Fruit fly (Drosophila melanogaster) whole organism: ENCODE data around the gene Vps26.
A peak's percentile ranks its signal among the peaks of the same experiment; 100 is the strongest.

ENCODE experiments used
- CG8478 ChIP-seq: fragments of >200 bp; optimal IDR thresholded peaks from 2 replicates; lab custom pipeline; 2018; ENCODE audit warnings: inconsistent platforms
- Dll ChIP-seq: fragments of >200 bp; optimal IDR thresholded peaks from 2 replicates; lab custom pipeline; 2017
- EcR ChIP-seq, 2 experiments: fragments of >200 bp; optimal IDR thresholded peaks; 2 replicates each; lab custom pipeline; 2017; ENCODE audit warnings: missing biosample characterization in 2 of 2, missing genetic modification characterization in 2 of 2, missing genetic modification reagents in 2 of 2
- pan ChIP-seq: fragments of >200 bp; optimal IDR thresholded peaks from 2 replicates; lab custom pipeline; 2017
- psq ChIP-seq: fragments of >200 bp; optimal IDR thresholded peaks from 2 replicates; lab custom pipeline; 2017
- usp ChIP-seq: fragments of >200 bp; optimal IDR thresholded peaks from 2 replicates; lab custom pipeline; 2017; ENCODE audit warnings: missing biosample characterization, missing genetic modification characterization, mixed read lengths

The Vps26 gene

DNA sequence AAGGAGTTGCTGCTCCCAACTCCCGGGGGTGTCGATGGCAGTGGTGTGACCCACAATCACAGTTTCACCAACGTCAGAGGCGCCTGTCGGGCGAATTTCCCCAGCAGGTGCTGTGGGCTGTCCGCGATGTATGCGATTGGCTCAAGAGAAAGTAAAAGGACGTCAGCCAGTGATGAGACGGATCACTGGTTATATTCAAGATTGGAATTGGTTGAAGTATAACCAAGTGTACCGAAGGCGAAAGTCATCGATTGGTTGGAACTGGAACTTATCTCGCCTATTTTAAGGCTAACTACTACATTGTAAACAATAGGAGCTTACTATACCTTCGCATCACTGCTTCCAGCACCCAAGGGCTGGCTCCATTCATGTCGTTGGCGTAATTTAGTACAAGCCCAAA is 29.4 kb downstream of the Vps26 start, which contains the start of gene CG32801:
TSS of gene CG32801 (minus strand) at position 101 of the 400 bp plus-strand sequence.
- TF ChIP-seq usp (no peak), Dll (no peak), EcR (GFP tag; optimal IDR thresholded peaks at IDR 0.05; lab: Kevin White, UChicago) (no peak), pan (lab: Kevin White, UChicago) (no peak), psq (no peak), CG8478 (lab: Kevin White, UChicago) (no peak)

DNA sequence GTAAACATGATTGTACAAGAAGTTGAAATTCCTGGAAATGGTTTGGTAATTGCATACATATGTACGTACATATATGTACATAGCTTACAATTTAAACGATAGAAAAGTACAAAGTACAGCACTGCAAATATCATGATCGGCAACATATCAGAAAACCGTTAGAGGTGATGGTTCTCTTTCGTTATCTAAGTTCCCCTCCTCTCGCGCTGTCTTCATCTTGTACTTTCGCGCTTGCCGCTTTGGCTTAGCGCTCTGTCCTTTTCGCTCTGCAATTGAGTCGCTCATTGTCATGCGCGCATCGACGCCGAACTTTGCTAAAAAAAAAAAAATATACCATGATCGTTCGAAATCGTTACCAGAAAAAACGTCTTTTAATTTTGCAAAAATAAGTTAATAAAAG is 30.3 kb downstream of the Vps26 start:
- no peak for TF ChIP-seq pan (lab: Kevin White, UChicago)
- TF ChIP-seq Dll: no peak

DNA sequence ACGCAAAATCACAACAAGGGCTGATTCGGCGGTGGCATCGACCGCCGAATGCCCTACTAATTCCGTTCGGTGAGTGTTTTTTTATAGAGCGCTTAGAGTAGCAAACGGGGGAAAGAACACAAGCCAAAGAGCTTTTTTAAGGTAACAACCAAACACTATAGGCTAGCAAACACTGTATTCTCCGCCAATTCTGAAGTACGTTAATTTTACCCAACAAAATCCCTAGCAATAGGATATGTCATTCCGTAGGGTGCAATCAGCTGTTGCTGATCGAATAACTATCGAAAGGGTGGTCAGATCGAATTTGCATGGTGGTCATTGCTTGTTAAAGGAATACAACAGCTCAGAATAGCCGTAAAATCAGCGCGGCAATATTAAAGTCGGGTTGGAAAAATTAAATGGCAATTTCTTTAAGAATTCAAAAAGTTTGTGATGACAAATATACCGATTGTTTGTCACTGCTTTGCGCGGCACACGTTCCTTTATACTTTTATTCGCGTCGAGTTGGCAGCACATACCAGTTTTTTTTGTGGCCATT is 34.1 kb downstream of the Vps26 start, which contains the start of gene mip130:
TSS of gene mip130 (plus strand) at position 513 of the 538 bp plus-strand sequence.
- no peak for TF ChIP-seq pan (lab: Kevin White, UChicago)
- TF ChIP-seq EcR (GFP tag; optimal IDR thresholded peaks at IDR 0.05; lab: Kevin White, UChicago): no peak

DNA sequence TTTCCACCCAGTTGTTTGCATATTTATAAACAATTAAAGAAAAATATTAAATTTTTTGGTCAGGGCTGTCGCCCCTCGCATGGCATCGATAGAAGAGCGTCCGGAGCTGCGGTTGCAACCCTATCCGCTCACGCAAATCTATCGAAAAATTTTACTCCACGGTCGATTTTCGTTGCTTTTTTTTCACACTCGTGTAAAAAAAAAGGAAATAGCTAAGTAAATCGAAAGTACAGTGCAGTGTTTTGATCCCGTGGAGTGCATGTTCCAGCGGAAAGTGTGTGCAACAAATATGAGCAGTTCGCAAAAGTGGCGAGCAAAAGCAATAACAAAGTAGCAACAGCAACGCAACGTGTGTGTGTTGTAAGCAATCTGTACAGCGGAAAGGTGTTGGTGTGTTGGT is 35.1 kb downstream of the Vps26 start, which contains the start of the genes Edem1 and Rbcn-3B:
TSS of gene Edem1 (minus strand) at position 71 of the 400 bp plus-strand sequence.
TSS of gene Rbcn-3B (plus strand) at position 164 of the 400 bp plus-strand sequence.
- TF ChIP-seq EcR (GFP tag; optimal IDR thresholded peaks at IDR 0.05; lab: Kevin White, UChicago): no peak
- TF ChIP-seq psq: no peak
- TF ChIP-seq usp: no peak
- TF ChIP-seq pan (lab: Kevin White, UChicago): no peak
- TF ChIP-seq Dll: no peak
- TF ChIP-seq CG8478 (lab: Kevin White, UChicago): no peak

DNA sequence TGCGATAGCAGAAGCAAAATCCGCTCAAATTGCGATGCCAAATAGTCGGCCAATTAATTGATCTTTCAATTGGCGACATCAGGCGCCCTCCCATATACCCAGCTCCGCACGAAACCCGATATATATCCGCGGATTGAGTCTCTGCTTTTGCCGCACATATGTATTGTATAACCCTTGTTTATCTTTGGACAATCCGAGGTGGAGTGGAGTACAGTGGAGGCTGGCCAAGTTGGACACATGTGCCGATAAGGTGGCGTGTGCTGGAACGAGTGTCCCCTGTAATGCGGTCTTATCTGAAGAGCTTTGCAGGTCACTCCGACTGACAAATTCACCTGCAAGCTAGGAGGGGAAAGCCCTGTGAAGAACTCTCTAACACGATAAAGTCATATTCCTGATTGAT is 35.9 kb downstream of the Vps26 start:
- TF ChIP-seq CG8478 (lab: Kevin White, UChicago) (no peak), EcR (GFP tag; optimal IDR thresholded peaks at IDR 0.05; lab: Kevin White, UChicago) (no peak), Dll (no peak)

DNA sequence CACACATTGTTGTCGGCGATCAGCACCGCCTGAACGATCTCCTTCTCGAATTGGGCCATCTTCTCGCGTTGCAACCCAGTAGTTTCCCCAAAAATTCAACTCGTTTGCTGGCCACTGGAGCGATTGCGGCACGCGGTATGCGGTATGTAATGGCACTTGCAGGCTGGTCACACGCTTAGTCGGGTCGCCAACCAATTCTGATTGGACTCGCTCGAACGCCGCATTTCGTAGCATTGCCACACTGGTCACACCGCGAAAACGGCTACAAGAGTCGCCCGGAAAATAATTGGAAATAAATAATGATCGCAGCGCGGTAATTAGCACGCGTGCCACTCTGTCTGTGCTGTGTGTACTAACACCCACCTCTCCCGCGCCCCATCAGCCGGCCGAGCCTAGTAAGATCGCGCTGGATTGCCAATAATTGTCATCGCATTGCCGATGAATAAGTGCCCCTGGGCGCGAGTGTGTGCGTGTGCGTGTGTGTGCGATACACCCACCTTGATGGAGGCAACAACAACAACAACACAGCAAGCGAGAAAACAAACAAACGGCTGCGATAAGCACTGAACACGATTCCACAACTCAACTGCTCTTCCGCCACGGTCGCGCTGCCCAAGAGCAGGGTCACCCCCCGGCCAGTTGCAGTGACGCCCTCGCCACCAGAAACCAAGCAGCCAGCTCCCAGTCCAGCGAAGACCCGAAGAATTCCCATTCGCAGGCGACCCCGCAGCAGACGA is 49.3 kb downstream of the Vps26 start, which contains the start of the genes eIF2Bepsilon and Ocrl:
TSS of gene eIF2Bepsilon (minus strand) at position 110 of the 737 bp plus-strand sequence.
TSS of gene Ocrl (plus strand) at position 217 of the 737 bp plus-strand sequence.
- TF ChIP-seq Dll (peak; percentile 26), EcR (GFP tag; optimal IDR thresholded peaks at IDR 0.05; lab: Kevin White, UChicago) (no peak)
